Fruit fly (Drosophila melanogaster): ENCODE data around the gene sina.

- TF ChIP-seq EcR (GFP tag; optimal IDR thresholded peaks at IDR 0.05) (no peak), CG8478 (optimal IDR thresholded peaks at IDR 0.05) (no peak), psq (optimal IDR thresholded peaks at IDR 0.05) (no peak), usp (GFP tag; optimal IDR thresholded peaks at IDR 0.05) (no peak)
Observed at dm6 chr3L:16807558-16807957, 46.0 kb upstream of the sina start, which contains the start of gene CG9674.
